Worm (Caenorhabditis elegans): ENCODE measurements around the gene R151.2.

R151.2 gene

DNA sequence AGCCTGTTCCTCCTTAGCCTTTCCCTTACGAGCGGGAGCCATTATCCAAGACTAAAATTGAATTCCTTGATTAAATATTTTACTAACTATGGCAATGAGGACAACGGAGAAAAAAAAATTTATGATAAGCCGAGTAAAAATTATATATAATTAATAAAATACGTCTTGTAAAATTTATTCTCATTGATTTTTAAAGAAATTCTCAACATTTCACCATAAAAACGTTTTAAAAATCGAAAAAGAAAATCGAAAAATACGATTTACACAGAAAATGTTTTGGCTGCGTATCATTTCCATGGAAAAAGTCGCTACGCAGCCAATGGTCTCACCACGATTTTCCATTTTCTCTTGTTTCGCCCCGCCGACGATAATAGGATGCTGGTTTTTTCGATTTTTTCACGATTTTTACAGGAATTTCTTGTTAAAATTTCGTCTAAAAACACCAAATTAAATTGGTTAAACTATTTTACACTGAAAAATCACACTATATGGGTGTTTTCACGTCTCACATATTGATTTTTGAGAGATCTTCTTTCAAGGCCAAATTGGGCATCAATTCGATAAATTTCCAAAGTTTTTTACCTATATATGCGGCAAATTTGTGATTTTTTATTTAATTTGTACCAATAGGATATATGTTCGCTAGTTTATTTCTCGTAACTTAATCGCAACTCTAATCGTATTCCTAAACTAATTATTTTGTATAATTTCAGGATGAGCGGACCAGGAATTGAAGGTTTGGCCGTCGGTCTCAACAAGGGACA lies 30.0 kb upstream of the R151.2 start, which contains the start of the genes rps-14 and rpl-36 (continued):
- TF ChIP-seq lim-7 (GFP tag; IDR thresholded peaks at IDR 0.05) (no peak), Y5F2A.4 (GFP tag; optimal IDR thresholded peaks at IDR 0.05) (no peak), egl-43 (GFP tag; IDR thresholded peaks at IDR 0.05) (no peak), lin-39 (tag; optimal IDR thresholded peaks at IDR 0.05) (no peak), nhr-111 (GFP tag; optimal IDR thresholded peaks at IDR 0.05) (no peak), ama-1 (optimal IDR thresholded peaks at IDR 0.05) (peak; percentile 71), nhr-11 (tag; optimal IDR thresholded peaks at IDR 0.05) (peak; percentile 81), ceh-62 (tag; optimal IDR thresholded peaks at IDR 0.05) (no peak), hif-1 (tag; optimal IDR thresholded peaks at IDR 0.05) (peak in 1 of 2 experiments; percentile 64), skn-1 (tag; optimal IDR thresholded peaks at IDR 0.05) (no peak), lin-38 (GFP tag; IDR thresholded peaks at IDR 0.05) (peak; percentile 86), nhr-102 (tag; optimal IDR thresholded peaks at IDR 0.05) (peak; percentile 75), ctbp-1 (GFP tag; IDR thresholded peaks at IDR 0.05) (no peak), snpc-4 (tag; optimal IDR thresholded peaks at IDR 0.05) (peak; percentile 17), lsy-2 (tag; optimal IDR thresholded peaks at IDR 0.05) (peak; percentile 43 to 96), fos-1 (tag; optimal IDR thresholded peaks at IDR 0.05) (no peak), rbr-2 (tag; optimal IDR thresholded peaks at IDR 0.05) (peak; percentile 81), spr-3 (GFP tag; optimal IDR thresholded peaks at IDR 0.05) (peak; percentile 16), arid-1 (GFP tag; conservative IDR thresholded peaks at IDR 0.05) (0 out of 2 replicates have a peak, but pooled peaks have one; percentile 28), nhr-237 (tag; optimal IDR thresholded peaks at IDR 0.05) (no peak), ceh-28 (tag; optimal IDR thresholded peaks at IDR 0.05) (no peak), dmd-6 (GFP tag; IDR thresholded peaks at IDR 0.05) (peak; percentile 71), duxl-1 (tag; optimal IDR thresholded peaks at IDR 0.05; ENCODE audit: poor library complexity) (peak; percentile 76), sdz-12 (GFP tag; optimal IDR thresholded peaks at IDR 0.05) (no peak), lin-29 (GFP tag; IDR thresholded peaks at IDR 0.05) (peak; percentile 12; the same call in 1 of the 2 replicates), mep-1 (tag; optimal IDR thresholded peaks at IDR 0.05) (peak; percentile 91), mdt-29 (GFP tag; IDR thresholded peaks at IDR 0.05) (no peak), hmg-1.1 (GFP tag; IDR thresholded peaks at IDR 0.05) (peak; percentile 62; the same call in 1 of the 2 replicates), ceh-20 (GFP tag; IDR thresholded peaks at IDR 0.05) (peak; percentile 63; the same call in 1 of the 2 replicates), pqm-1 (tag; optimal IDR thresholded peaks at IDR 0.05) (no peak), F26F4.8 (GFP tag; conservative IDR thresholded peaks at IDR 0.05) (no peak), set-16 (GFP tag; IDR thresholded peaks at IDR 0.05) (no peak), madf-9 (GFP tag; conservative IDR thresholded peaks at IDR 0.05) (no peak), ZK546.5 (tag; optimal IDR thresholded peaks at IDR 0.05) (peak in 1 of 2 experiments; percentile 85), nhr-6 (tag; optimal IDR thresholded peaks at IDR 0.05) (peak; percentile 86), lin-13 (GFP tag; optimal IDR thresholded peaks at IDR 0.05) (peak; percentile 60)

DNA sequence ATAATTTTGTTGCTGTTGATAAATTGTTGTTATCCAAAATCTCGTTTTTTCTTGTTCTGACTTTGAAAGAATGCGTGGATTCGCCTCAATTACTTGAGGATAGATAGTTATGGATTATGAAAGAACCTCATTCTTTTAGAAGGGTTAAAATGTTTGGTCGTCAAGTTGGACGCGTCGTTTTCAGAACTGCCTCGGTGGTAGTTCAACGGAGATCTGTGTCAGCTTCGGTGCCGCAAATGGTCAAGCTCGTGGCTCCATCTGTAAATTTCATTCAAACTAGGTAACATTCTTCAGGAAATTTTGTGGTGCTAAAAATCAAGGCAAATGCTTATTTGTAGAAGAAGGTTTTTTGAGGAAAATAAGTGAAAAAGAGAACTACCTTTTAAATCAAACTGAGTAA lies 29.2 kb upstream of the R151.2 start, which contains the start of gene ndab-2:
Gene ndab-2 (plus strand): TSS at position 140 of the 400 bp plus-strand sequence.
- TF ChIP-seq ceh-20 (GFP tag; IDR thresholded peaks at IDR 0.05) (no peak), nhr-42 (GFP tag; IDR thresholded peaks at IDR 0.05) (no peak), pha-4 (GFP tag; IDR thresholded peaks at IDR 0.05) (peak; percentile 52), pha-4 (tag; optimal IDR thresholded peaks at IDR 0.05) (no peak), egl-43 (GFP tag; IDR thresholded peaks at IDR 0.05) (peak; percentile 67; the same call in 1 of the 2 replicates), madf-5 (GFP tag; IDR thresholded peaks at IDR 0.05) (0 out of 4 replicates have a peak, but pooled peaks have one; percentile 23 to 55), ceh-44 (GFP tag; IDR thresholded peaks at IDR 0.05) (no peak), aha-1 (tag) (no peak), ceh-62 (tag; optimal IDR thresholded peaks at IDR 0.05) (no peak), mes-2 (tag; optimal IDR thresholded peaks at IDR 0.05; ENCODE audit: poor library complexity, severe bottlenecking) (peak; percentile 34), F49E8.2 (tag; optimal IDR thresholded peaks at IDR 0.05; ENCODE audit: borderline replicate concordance) (no peak), ZK337.2 (GFP tag; IDR thresholded peaks at IDR 0.05) (no peak), fos-1 (tag; optimal IDR thresholded peaks at IDR 0.05) (no peak), nhr-237 (tag; optimal IDR thresholded peaks at IDR 0.05) (no peak), unc-62 (GFP tag; optimal IDR thresholded peaks at IDR 0.05 in 1 of 2) (peak in 1 of 2 experiments; percentile 17), unc-62 (tag; optimal IDR thresholded peaks at IDR 0.05) (no peak), duxl-1 (tag; optimal IDR thresholded peaks at IDR 0.05; ENCODE audit: poor library complexity) (no peak), unc-130 (GFP tag; optimal IDR thresholded peaks at IDR 0.05) (no peak), zag-1 (tag; optimal IDR thresholded peaks at IDR 0.05) (no peak), Y48G9A.11 (GFP tag; IDR thresholded peaks at IDR 0.05) (peak; percentile 51; the same call in 1 of the 2 replicates), nhr-6 (tag; optimal IDR thresholded peaks at IDR 0.05) (no peak)
